Worm (Caenorhabditis elegans) whole organism, young adult: ENCODE measurements around the gene fut-4.

Experiments
- B0336.3 ChIP-seq: fragments of 200-800 bp; sonication (Bioruptor generic); IDR thresholded peaks from 2 replicates; pipeline ENCODE4 v1.3.6; 2022; ENCODE audit warnings: missing genetic modification characterization, missing compliant biosample characterization
- C17E4.6 ChIP-seq: fragments of 200-800 bp; sonication (Bioruptor generic); IDR thresholded peaks from 2 replicates; pipeline ENCODE4 v1.3.6; 2022; ENCODE audit warnings: missing genetic modification reagents, missing genetic modification characterization, missing compliant biosample characterization
- D2030.7 ChIP-seq: fragments of 200-800 bp; sonication (Bioruptor generic); IDR thresholded peaks from 2 replicates; pipeline ENCODE4 v1.3.6; 2022; ENCODE audit warnings: missing genetic modification reagents, missing genetic modification characterization, missing compliant biosample characterization
- F33H1.4 ChIP-seq: fragments of 200-800 bp; sonication (Bioruptor generic); IDR thresholded peaks from 2 replicates; pipeline ENCODE4 v1.3.6; 2022; ENCODE audit warnings: missing genetic modification reagents, missing genetic modification characterization, missing compliant biosample characterization
- F57C9.4 ChIP-seq: sonication (generic microtip); optimal IDR thresholded peaks from 2 replicates; lab custom pipeline; 2017; ENCODE audit warnings: mild to moderate bottlenecking, missing genetic modification characterization, missing compliant biosample characterization
- K12H6.12 ChIP-seq: fragments of 200-800 bp; sonication (Bioruptor generic); optimal IDR thresholded peaks from 2 replicates; lab custom pipeline; 2018; ENCODE audit warnings: mild to moderate bottlenecking, missing genetic modification characterization, missing compliant biosample characterization
- T07F8.4 ChIP-seq: sonication (generic microtip); optimal IDR thresholded peaks from 2 replicates; lab custom pipeline; 2016; ENCODE audit warnings: mild to moderate bottlenecking, missing genetic modification characterization, moderate library complexity, missing compliant biosample characterization
- Y53F4B.3 ChIP-seq: fragments of 200-800 bp; sonication (Bioruptor generic); IDR thresholded peaks from 2 replicates; pipeline ENCODE4 v1.3.6; 2022; ENCODE audit warnings: missing genetic modification reagents, missing genetic modification characterization, missing compliant biosample characterization
- Y67H2A.10 ChIP-seq: fragments of 200-800 bp; sonication (Bioruptor generic); conservative IDR thresholded peaks from 2 replicates; pipeline ENCODE4 v1.3.6; 2022; ENCODE audit warnings: missing genetic modification reagents, missing genetic modification characterization, missing compliant biosample characterization
- Y79H2A.3 ChIP-seq: fragments of 200-800 bp; sonication (Bioruptor generic); conservative IDR thresholded peaks from 2 replicates; pipeline ENCODE4 v1.3.6; 2022; ENCODE audit warnings: missing genetic modification reagents, missing genetic modification characterization, missing compliant biosample characterization
- aptf-3 ChIP-seq: fragments of 200-800 bp; sonication (Bioruptor generic); IDR thresholded peaks from 2 replicates; pipeline ENCODE4 v1.3.6; 2022; ENCODE audit warnings: missing genetic modification characterization, missing compliant biosample characterization
- atf-7 ChIP-seq: sonication (generic microtip); optimal IDR thresholded peaks from 2 replicates; lab custom pipeline; 2017; ENCODE audit warnings: mild to moderate bottlenecking, missing genetic modification characterization, missing compliant biosample characterization
- bed-2 ChIP-seq: fragments of 200-800 bp; sonication (Bioruptor generic); IDR thresholded peaks from 2 replicates; pipeline ENCODE4 v1.3.6; 2022; ENCODE audit warnings: missing genetic modification reagents, missing genetic modification characterization, missing compliant biosample characterization
- ccch-3 ChIP-seq: fragments of 200-800 bp; sonication (Bioruptor generic); optimal IDR thresholded peaks from 2 replicates; lab custom pipeline; 2018; ENCODE audit warnings: mild to moderate bottlenecking, missing genetic modification characterization, missing compliant biosample characterization
- cebp-2 ChIP-seq: fragments of 200-800 bp; sonication (Bioruptor generic); IDR thresholded peaks from 2 replicates; pipeline ENCODE4 v1.3.6; 2022; ENCODE audit warnings: missing genetic modification characterization, missing compliant biosample characterization
- ceh-100 ChIP-seq: fragments of 200-800 bp; sonication (Bioruptor generic); IDR thresholded peaks from 2 replicates; pipeline ENCODE4 v1.3.6; 2022; ENCODE audit warnings: missing genetic modification reagents, missing genetic modification characterization, missing compliant biosample characterization
- ceh-27 ChIP-seq: fragments of 200-800 bp; sonication (Bioruptor generic); optimal IDR thresholded peaks from 2 replicates; lab custom pipeline; 2018; ENCODE audit warnings: mild to moderate bottlenecking, missing genetic modification characterization, moderate library complexity, missing compliant biosample characterization
- chd-7 ChIP-seq: sonication (generic microtip); optimal IDR thresholded peaks from 2 replicates; lab custom pipeline; 2016; ENCODE audit warnings: mild to moderate bottlenecking, missing genetic modification characterization, moderate library complexity, missing compliant biosample characterization
- die-1 ChIP-seq: sonication (generic microtip); optimal IDR thresholded peaks from 2 replicates; lab custom pipeline; 2016; ENCODE audit warnings: missing genotype, mild to moderate bottlenecking, missing genetic modification characterization, missing compliant biosample characterization
- egl-44 ChIP-seq: fragments of 200-800 bp; sonication (Bioruptor generic); IDR thresholded peaks from 2 replicates; pipeline ENCODE4 v1.3.6; 2022; ENCODE audit warnings: missing genetic modification reagents, missing genetic modification characterization, missing compliant biosample characterization
- egrh-3 ChIP-seq: fragments of 200-800 bp; sonication (Bioruptor generic); IDR thresholded peaks from 2 replicates; pipeline ENCODE4 v1.3.6; 2022; ENCODE audit warnings: missing genetic modification reagents, missing genetic modification characterization, missing compliant biosample characterization
- ekl-4 ChIP-seq: fragments of 200-800 bp; sonication (Bioruptor generic); IDR thresholded peaks from 2 replicates; pipeline ENCODE4 v1.3.6; 2022; ENCODE audit warnings: missing genetic modification reagents, missing genetic modification characterization, missing compliant biosample characterization
- fkh-3 ChIP-seq: sonication (generic microtip); optimal IDR thresholded peaks from 2 replicates; lab custom pipeline; 2016; ENCODE audit warnings: mild to moderate bottlenecking, missing genetic modification characterization, missing compliant biosample characterization
- hmg-1.2 ChIP-seq: fragments of 200-800 bp; sonication (Bioruptor generic); IDR thresholded peaks from 2 replicates; pipeline ENCODE4 v1.3.6; 2022; ENCODE audit warnings: missing genetic modification reagents, missing genetic modification characterization, missing compliant biosample characterization
- let-607 ChIP-seq, 2 experiments: fragments of 200-800 bp in 1 of 2; sonication (Bioruptor generic) in 1 of 2; sonication (generic microtip) in 1 of 2; optimal IDR thresholded peaks; 2 replicates each; lab custom pipeline; 2016 to 2018; ENCODE audit warnings: mild to moderate bottlenecking in 2 of 2, missing compliant biosample characterization in 2 of 2, missing genetic modification characterization in 2 of 2, moderate library complexity in 2 of 2, missing genotype in 1 of 2
- lin-35 ChIP-seq, 3 experiments: fragments of 150-350 bp in 2 of 3; sonication (generic microtip) in 1 of 3; optimal IDR thresholded peaks; 2 replicates each; lab custom pipeline; 2014 to 2018; ENCODE audit warnings: missing biosample characterization in 3 of 3, missing genetic modification characterization in 3 of 3, missing genetic modification reagents in 3 of 3
- lin-40 ChIP-seq: sonication (generic microtip); optimal IDR thresholded peaks from 2 replicates; lab custom pipeline; 2016; ENCODE audit warnings: missing genetic modification characterization, mild to moderate bottlenecking, missing compliant biosample characterization, missing genotype, missing genetic modification reagents
- lin-54 ChIP-seq: fragments of 200-800 bp; sonication (Bioruptor generic); optimal IDR thresholded peaks from 2 replicates; lab custom pipeline; 2018; ENCODE audit warnings: mild to moderate bottlenecking, missing genetic modification characterization, missing compliant biosample characterization
- lir-1 ChIP-seq: fragments of 200-800 bp; sonication (Bioruptor generic); conservative IDR thresholded peaks from 2 replicates; pipeline ENCODE4 v1.3.6; 2022; ENCODE audit warnings: missing genetic modification reagents, missing genetic modification characterization, missing compliant biosample characterization
- madf-10 ChIP-seq: sonication (generic microtip); optimal IDR thresholded peaks from 2 replicates; lab custom pipeline; 2016; ENCODE audit warnings: mild to moderate bottlenecking, missing genetic modification characterization, missing compliant biosample characterization
- madf-6 ChIP-seq: fragments of 200-800 bp; sonication (Bioruptor generic); IDR thresholded peaks from 2 replicates; pipeline ENCODE4 v1.3.6; 2022; ENCODE audit warnings: missing genetic modification reagents, missing genetic modification characterization, missing compliant biosample characterization
- mxl-1 ChIP-seq: sonication (generic microtip); optimal IDR thresholded peaks from 2 replicates; lab custom pipeline; 2016; ENCODE audit warnings: missing genetic modification characterization, missing compliant biosample characterization
- nhr-80 ChIP-seq: sonication (generic microtip); optimal IDR thresholded peaks from 2 replicates; lab custom pipeline; 2016; ENCODE audit warnings: missing genetic modification characterization, missing compliant biosample characterization
- nhr-90 ChIP-seq: sonication (generic microtip); optimal IDR thresholded peaks from 2 replicates; lab custom pipeline; 2016; ENCODE audit warnings: missing genotype, mild to moderate bottlenecking, missing genetic modification characterization, missing compliant biosample characterization
- pbrm-1 ChIP-seq: fragments of 200-800 bp; sonication (Bioruptor generic); IDR thresholded peaks from 2 replicates; pipeline ENCODE4 v1.3.6; 2022; ENCODE audit warnings: missing genetic modification reagents, missing genetic modification characterization, missing compliant biosample characterization
- rcor-1 ChIP-seq: fragments of 200-800 bp; sonication (Bioruptor generic); IDR thresholded peaks from 2 replicates; pipeline ENCODE4 v1.3.6; 2022; ENCODE audit warnings: missing genetic modification reagents, missing genetic modification characterization, missing compliant biosample characterization
- rec-8 ChIP-seq, 2 experiments: sonication (generic microtip); optimal IDR thresholded peaks; 2 replicates each; lab custom pipeline; 2016; ENCODE audit warnings: mild to moderate bottlenecking in 2 of 2, missing genetic modification characterization in 2 of 2, missing genetic modification reagents in 2 of 2, missing genotype in 2 of 2, missing biosample characterization in 1 of 2, missing compliant biosample characterization in 1 of 2, moderate library complexity in 1 of 2
- sea-2 ChIP-seq: fragments of 200-800 bp; sonication (Bioruptor generic); IDR thresholded peaks from 2 replicates; pipeline ENCODE4 v1.3.6; 2022; ENCODE audit warnings: missing genetic modification characterization, missing compliant biosample characterization
- snpc-1.1 ChIP-seq: sonication (generic microtip); optimal IDR thresholded peaks from 2 replicates; lab custom pipeline; 2017; ENCODE audit warnings: missing genetic modification characterization, mild to moderate bottlenecking, missing compliant biosample characterization, antibody characterized with exemption, moderate library complexity, missing genotype, missing genetic modification reagents; ENCODE audit not compliant: insufficient read depth
- somi-1 ChIP-seq: fragments of 200-800 bp; sonication (Bioruptor generic); optimal IDR thresholded peaks from 2 replicates; lab custom pipeline; 2018; ENCODE audit warnings: mild to moderate bottlenecking, missing genetic modification characterization, missing compliant biosample characterization
- tbp1 ChIP-seq: fragments of 200-800 bp; sonication (Bioruptor generic); optimal IDR thresholded peaks from 2 replicates; lab custom pipeline; 2018; ENCODE audit warnings: mild to moderate bottlenecking, missing genetic modification characterization, missing compliant biosample characterization
- unc-130 ChIP-seq: sonication (generic microtip); optimal IDR thresholded peaks from 2 replicates; lab custom pipeline; 2016; ENCODE audit warnings: missing genetic modification reagents, missing genetic modification characterization, missing compliant biosample characterization
- unc-62 ChIP-seq: fragments of 150-350 bp; optimal IDR thresholded peaks from 2 replicates; lab custom pipeline; 2014; ENCODE audit warnings: missing biosample characterization, missing genetic modification reagents, missing genetic modification characterization
- ztf-18 ChIP-seq: sonication (generic microtip); optimal IDR thresholded peaks from 2 replicates; lab custom pipeline; 2016; ENCODE audit warnings: missing genotype, mild to moderate bottlenecking, missing genetic modification characterization, missing compliant biosample characterization
- ztf-22 ChIP-seq: fragments of 200-800 bp; sonication (Bioruptor generic); optimal IDR thresholded peaks from 2 replicates; lab custom pipeline; 2018; ENCODE audit warnings: mild to moderate bottlenecking, missing genetic modification characterization, moderate library complexity, missing compliant biosample characterization
- ztf-28 ChIP-seq: fragments of 200-800 bp; sonication (Bioruptor generic); IDR thresholded peaks from 2 replicates; pipeline ENCODE4 v1.3.6; 2022; ENCODE audit warnings: missing genetic modification reagents, missing genetic modification characterization, missing compliant biosample characterization

Gene fut-4

DNA sequence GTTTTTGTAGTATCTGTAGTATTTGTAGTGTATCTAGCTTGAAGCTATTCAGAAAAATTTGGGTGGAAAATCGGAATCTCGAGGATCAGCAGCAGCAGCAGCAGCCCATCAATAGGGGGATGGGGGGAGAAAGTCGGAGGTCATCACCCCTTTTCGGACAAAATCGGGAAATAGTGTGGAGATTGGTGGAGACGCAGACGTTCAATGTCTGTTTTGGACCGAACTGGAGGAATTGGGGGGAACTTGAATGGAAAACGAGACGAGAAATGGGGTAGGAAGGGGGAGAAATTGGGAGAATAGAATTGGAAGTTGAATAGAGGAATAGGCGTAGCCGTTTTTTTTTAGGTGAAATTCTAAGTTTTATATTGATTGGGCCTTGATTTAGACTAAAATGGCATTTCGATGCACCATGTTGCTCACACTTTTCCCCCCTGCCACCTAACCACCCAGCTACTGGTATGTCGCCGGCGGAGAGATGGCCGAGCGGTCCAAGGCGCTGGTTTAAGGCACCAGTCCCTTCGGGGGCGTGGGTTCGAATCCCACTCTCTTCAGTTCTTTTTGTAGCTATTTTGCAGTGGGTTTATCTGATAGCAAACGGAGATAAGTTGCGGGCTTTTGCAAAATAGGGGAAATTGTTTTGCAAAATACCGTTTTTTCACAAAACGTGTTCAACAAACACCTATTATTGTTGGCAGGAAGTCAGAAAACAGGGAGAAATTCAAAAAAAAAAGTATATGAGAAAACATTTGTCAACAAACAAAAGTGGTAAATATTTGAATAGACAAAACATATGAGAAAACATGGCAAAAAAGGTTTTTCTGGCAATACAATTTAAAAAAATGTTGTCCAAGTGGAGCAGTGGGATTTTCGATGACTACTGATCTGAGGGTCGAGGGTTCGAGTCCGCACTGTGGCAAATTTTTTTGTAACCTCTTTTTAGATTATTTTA, 37.8 kb upstream of the fut-4 start:
- no peak for TF ChIP-seq madf-10 (tag; lab: Kevin White, UChicago)
- 0 out of 2 replicates have a peak, but pooled peaks have one; percentile 30 for TF ChIP-seq egl-44 (GFP tag; lab: Robert Waterston, UW)
- peak; percentile 35; the same call in 1 of the 2 replicates for TF ChIP-seq pbrm-1 (GFP tag; lab: Robert Waterston, UW)
- TF ChIP-seq ekl-4 (GFP tag; lab: Robert Waterston, UW): peak; percentile 35; the same call in 1 of the 2 replicates
- TF ChIP-seq lin-54 (GFP tag; lab: Kevin White, UChicago): peak; percentile 17
- no peak for TF ChIP-seq ceh-27 (GFP tag; lab: Kevin White, UChicago)
- TF ChIP-seq lir-1 (GFP tag; lab: Robert Waterston, UW): 0 out of 2 replicates have a peak, but pooled peaks have one; percentile 17
- no peak for TF ChIP-seq lin-40 (tag; lab: Kevin White, UChicago)
- peak; percentile 68 for TF ChIP-seq hmg-1.2 (GFP tag; lab: Robert Waterston, UW)
- 0 out of 2 replicates have a peak, but pooled peaks have one; percentile 12 for TF ChIP-seq C17E4.6
- TF ChIP-seq somi-1 (GFP tag; lab: Kevin White, UChicago): no peak
- peak; percentile 19 for TF ChIP-seq chd-7 (tag; lab: Kevin White, UChicago)
- no peak for TF ChIP-seq fkh-3 (tag; lab: Kevin White, UChicago)
- no peak for TF ChIP-seq unc-62 (GFP tag; lab: Kevin White, UChicago)
- peak; percentile 59 for TF ChIP-seq ztf-18
- TF ChIP-seq snpc-1.1 (tag; lab: Kevin White, UChicago): no peak
- TF ChIP-seq ceh-100 (GFP tag; lab: Robert Waterston, UW): 0 out of 2 replicates have a peak, but pooled peaks have one; percentile 35
- TF ChIP-seq bed-2: no peak
- no peak for TF ChIP-seq ztf-28 (GFP tag; lab: Robert Waterston, UW)
- peak; percentile 43; the same call in 1 of the 2 replicates for TF ChIP-seq egrh-3
- TF ChIP-seq Y67H2A.10 (GFP tag; lab: Robert Waterston, UW): no peak
- TF ChIP-seq ccch-3 (GFP tag; lab: Kevin White, UChicago): no peak
- TF ChIP-seq Y53F4B.3 (GFP tag; lab: Robert Waterston, UW): no peak
- no peak for TF ChIP-seq T07F8.4 (tag; lab: Kevin White, UChicago)
- TF ChIP-seq die-1 (tag; lab: Kevin White, UChicago): peak; percentile 69
- TF ChIP-seq D2030.7 (GFP tag; lab: Robert Waterston, UW): peak; percentile 75
- peak; percentile 37 to 55 for TF ChIP-seq rec-8 (tag; optimal IDR thresholded peaks at IDR 0.05; lab: Kevin White, UChicago)
- no peak for TF ChIP-seq F33H1.4
- peak; percentile 46; the same call in 1 of the 2 replicates for TF ChIP-seq B0336.3 (GFP tag; lab: Robert Waterston, UW)
- peak; percentile 59; the same call in 1 of the 2 replicates for TF ChIP-seq Y79H2A.3
- no peak for TF ChIP-seq F57C9.4 (tag; lab: Kevin White, UChicago)
- no peak for TF ChIP-seq nhr-80
- TF ChIP-seq lin-35 (GFP tag; optimal IDR thresholded peaks at IDR 0.05; lab: Kevin White, UChicago): peak in 1 of 3 experiments; percentile 21
- TF ChIP-seq sea-2 (GFP tag; lab: Robert Waterston, UW): no peak
- no peak for TF ChIP-seq unc-130 (GFP tag; lab: Kevin White, UChicago)
- peak; percentile 91 for TF ChIP-seq tbp1
- no peak for TF ChIP-seq mxl-1 (tag; lab: Kevin White, UChicago)
- TF ChIP-seq let-607 (tag; optimal IDR thresholded peaks at IDR 0.05; lab: Kevin White, UChicago): no peak
- no peak for TF ChIP-seq ztf-22
- TF ChIP-seq atf-7 (tag; lab: Kevin White, UChicago): no peak
- TF ChIP-seq K12H6.12 (tag; lab: Kevin White, UChicago): no peak
- TF ChIP-seq rcor-1 (GFP tag; lab: Robert Waterston, UW): peak; percentile 29; the same call in 1 of the 2 replicates
- TF ChIP-seq cebp-2 (GFP tag; lab: Robert Waterston, UW): peak; percentile 83; the same call in 1 of the 2 replicates
- no peak for TF ChIP-seq aptf-3 (GFP tag; lab: Robert Waterston, UW)
- TF ChIP-seq nhr-90 (tag; lab: Kevin White, UChicago): peak; percentile 67
- TF ChIP-seq madf-6: peak; percentile 40
